Worm (Caenorhabditis elegans): Measurements from ENCODE around the gene F23A7.4.

F23A7.4 gene

ce11 chrX:16205880-16206279 is 6.5 kb upstream of the F23A7.4 start (continued):
- TF ChIP-seq ztf-11 (tag; optimal IDR thresholded peaks at IDR 0.05) (no peak), hlh-11 (tag; optimal IDR thresholded peaks at IDR 0.05) (peak; percentile 74), ceh-44 (GFP tag; IDR thresholded peaks at IDR 0.05) (no peak), arid-1 (GFP tag; conservative IDR thresholded peaks at IDR 0.05) (no peak), daf-12 (tag; optimal IDR thresholded peaks at IDR 0.05) (no peak), F26F4.8 (GFP tag; conservative IDR thresholded peaks at IDR 0.05) (no peak), daf-16 (GFP tag; optimal IDR thresholded peaks at IDR 0.05) (peak; percentile 14 to 82), daf-16 (tag; optimal IDR thresholded peaks at IDR 0.05) (peak; percentile 54), lin-38 (GFP tag; IDR thresholded peaks at IDR 0.05) (peak; percentile 53), unc-130 (GFP tag; optimal IDR thresholded peaks at IDR 0.05) (no peak), nhr-76 (tag; optimal IDR thresholded peaks at IDR 0.05) (no peak), F49E8.2 (tag; optimal IDR thresholded peaks at IDR 0.05; ENCODE audit: borderline replicate concordance) (no peak), ZK546.5 (tag; optimal IDR thresholded peaks at IDR 0.05) (no peak), ceh-28 (tag; optimal IDR thresholded peaks at IDR 0.05) (peak; percentile 68), mxl-2 (GFP tag; conservative IDR thresholded peaks at IDR 0.05) (no peak), lin-13 (GFP tag; optimal IDR thresholded peaks at IDR 0.05) (peak; percentile 9), dpl-1 (GFP tag; optimal IDR thresholded peaks at IDR 0.05) (peak; percentile 32), ceh-20 (GFP tag; IDR thresholded peaks at IDR 0.05) (0 out of 2 replicates have a peak, but pooled peaks have one; percentile 32), hmg-1.1 (GFP tag; IDR thresholded peaks at IDR 0.05) (peak; percentile 91), mes-2 (tag; optimal IDR thresholded peaks at IDR 0.05; ENCODE audit: poor library complexity, severe bottlenecking) (peak; percentile 65), nhr-28 (tag; optimal IDR thresholded peaks at IDR 0.05) (peak; percentile 42)

ce11 chrX:16208123-16208522 is 4.3 kb upstream of the F23A7.4 start:
- TF ChIP-seq madf-9 (GFP tag; conservative IDR thresholded peaks at IDR 0.05) (no peak), nhr-48 (tag; optimal IDR thresholded peaks at IDR 0.05) (no peak), daf-16 (GFP tag; optimal IDR thresholded peaks at IDR 0.05) (no peak), daf-16 (tag; optimal IDR thresholded peaks at IDR 0.05) (peak; percentile 32), ceh-28 (tag; optimal IDR thresholded peaks at IDR 0.05) (no peak), ceh-62 (tag; optimal IDR thresholded peaks at IDR 0.05) (no peak), pha-4 (GFP tag; IDR thresholded peaks at IDR 0.05) (peak; percentile 47; the same call in 1 of the 2 replicates), pha-4 (tag; optimal IDR thresholded peaks at IDR 0.05) (no peak), nhr-237 (tag; optimal IDR thresholded peaks at IDR 0.05) (no peak), dve-1 (tag; optimal IDR thresholded peaks at IDR 0.05; ENCODE audit: insufficient read depth) (no peak), gei-8 (GFP tag; optimal IDR thresholded peaks at IDR 0.05) (no peak), php-3 (GFP tag; IDR thresholded peaks at IDR 0.05) (0 out of 2 replicates have a peak, but pooled peaks have one; percentile 30), dmd-6 (GFP tag; IDR thresholded peaks at IDR 0.05) (0 out of 2 replicates have a peak, but pooled peaks have one; percentile 16), Y75B8A.6 (GFP tag; IDR thresholded peaks at IDR 0.05) (no peak), hlh-11 (tag; optimal IDR thresholded peaks at IDR 0.05) (no peak), D1046.2 (GFP tag; IDR thresholded peaks at IDR 0.05) (0 out of 2 replicates have a peak, but pooled peaks have one; percentile 25), mdl-1 (tag; optimal IDR thresholded peaks at IDR 0.05) (no peak), ceh-32 (tag; optimal IDR thresholded peaks at IDR 0.05; ENCODE audit: poor library complexity) (no peak), zag-1 (tag; optimal IDR thresholded peaks at IDR 0.05) (no peak), T20F7.1 (GFP tag; optimal IDR thresholded peaks at IDR 0.05) (no peak), mdt-29 (GFP tag; IDR thresholded peaks at IDR 0.05) (no peak), F44E2.7 (GFP tag; IDR thresholded peaks at IDR 0.05) (no peak), arid-1 (GFP tag; conservative IDR thresholded peaks at IDR 0.05) (no peak), lin-38 (GFP tag; IDR thresholded peaks at IDR 0.05) (peak; percentile 31; the same call in 1 of the 2 replicates), hif-1 (tag; optimal IDR thresholded peaks at IDR 0.05) (no peak), ces-1 (GFP tag; optimal IDR thresholded peaks at IDR 0.05) (no peak), mes-2 (tag; optimal IDR thresholded peaks at IDR 0.05; ENCODE audit: poor library complexity, severe bottlenecking) (peak; percentile 1), saeg-2 (GFP tag; IDR thresholded peaks at IDR 0.05) (no peak), Y48G9A.11 (GFP tag; IDR thresholded peaks at IDR 0.05) (no peak), dmd-8 (GFP tag; IDR thresholded peaks at IDR 0.05) (no peak), aha-1 (tag) (no peak), hmg-1.1 (GFP tag; IDR thresholded peaks at IDR 0.05) (no peak), F49E8.2 (tag; optimal IDR thresholded peaks at IDR 0.05; ENCODE audit: borderline replicate concordance) (no peak), Y5F2A.4 (GFP tag; optimal IDR thresholded peaks at IDR 0.05) (no peak), hlh-30 (tag; optimal IDR thresholded peaks at IDR 0.05; ENCODE audit: insufficient read depth) (peak; percentile 49), vab-7 (GFP tag; IDR thresholded peaks at IDR 0.05) (0 out of 2 replicates have a peak, but pooled peaks have one; percentile 9)

Measured in whole organism, L4 larva.